Worm (Caenorhabditis elegans) whole organism, L4 larva: ENCODE data around the gene bath-1.
A peak's percentile ranks its signal among the peaks of the same experiment; 100 is the strongest.

ENCODE experiments used
- F44E2.7 ChIP-seq: fragments of 200-800 bp; sonication (Bioruptor generic); IDR thresholded peaks from 2 replicates; pipeline ENCODE4 v2.1.2; 2022; ENCODE audit warnings: missing genetic modification characterization, missing compliant biosample characterization
- ceh-32 ChIP-seq: sonication (generic microtip); optimal IDR thresholded peaks from 2 replicates; lab custom pipeline; 2016; ENCODE audit warnings: mild to moderate bottlenecking, missing genetic modification characterization, missing compliant biosample characterization; ENCODE audit not compliant: poor library complexity
- ceh-44 ChIP-seq: fragments of 200-800 bp; sonication (Bioruptor generic); IDR thresholded peaks from 2 replicates; pipeline ENCODE4 v1.3.6; 2022; ENCODE audit warnings: missing genetic modification reagents, missing genetic modification characterization, missing compliant biosample characterization
- ceh-62 ChIP-seq: sonication (generic microtip); optimal IDR thresholded peaks from 2 replicates; lab custom pipeline; 2017; ENCODE audit warnings: missing biosample characterization, missing genetic modification characterization
- hmg-1.1 ChIP-seq: fragments of 200-800 bp; sonication (Bioruptor generic); IDR thresholded peaks from 2 replicates; pipeline ENCODE4 v1.3.6; 2022; ENCODE audit warnings: missing genetic modification reagents, missing genetic modification characterization, missing compliant biosample characterization
- lin-13 ChIP-seq: fragments of 150-350 bp; optimal IDR thresholded peaks from 2 replicates; lab custom pipeline; 2014; ENCODE audit warnings: missing biosample characterization, missing genetic modification reagents, missing genetic modification characterization
- mdt-29 ChIP-seq: fragments of 200-800 bp; sonication (Bioruptor generic); IDR thresholded peaks from 2 replicates; pipeline ENCODE4 v1.3.6; 2022; ENCODE audit warnings: missing genetic modification reagents, missing genetic modification characterization, missing compliant biosample characterization
- nhr-25 ChIP-seq: sonication (generic microtip); optimal IDR thresholded peaks from 2 replicates; lab custom pipeline; 2017; ENCODE audit warnings: missing genetic modification characterization, mild to moderate bottlenecking, missing compliant biosample characterization, antibody characterized with exemption, moderate library complexity, borderline replicate concordance; ENCODE audit not compliant: insufficient read depth
- nhr-28 ChIP-seq: fragments of 150-350 bp; optimal IDR thresholded peaks from 2 replicates; lab custom pipeline; 2014; ENCODE audit warnings: missing biosample characterization, missing genetic modification characterization
- pqm-1 ChIP-seq: sonication (generic microtip); optimal IDR thresholded peaks from 2 replicates; lab custom pipeline; 2017; ENCODE audit warnings: missing biosample characterization, missing genetic modification characterization
- zip-2 ChIP-seq: fragments of 150-350 bp; optimal IDR thresholded peaks from 2 replicates; lab custom pipeline; 2014; ENCODE audit warnings: missing biosample characterization, missing genetic modification characterization

The bath-1 gene

ce11 chrII:1993738-1994137 is 34.9 kb downstream of the bath-1 start, which contains the start of gene math-21 (continued):
- no peak for TF ChIP-seq zip-2 (tag; lab: Kevin White, UChicago)
- no peak for TF ChIP-seq lin-13 (GFP tag; lab: Kevin White, UChicago)
- TF ChIP-seq ceh-62, result no peak
- no peak for TF ChIP-seq nhr-25 (tag; lab: Kevin White, UChicago)
- TF ChIP-seq ceh-44, result no peak
- peak; percentile 38 for TF ChIP-seq pqm-1 (tag; lab: Kevin White, UChicago)
- peak; percentile 6 for TF ChIP-seq nhr-28 (tag; lab: Kevin White, UChicago)
- no peak for TF ChIP-seq mdt-29 (GFP tag; lab: Robert Waterston, UW)
- no peak for TF ChIP-seq F44E2.7 (GFP tag; lab: Robert Waterston, UW)

DNA sequence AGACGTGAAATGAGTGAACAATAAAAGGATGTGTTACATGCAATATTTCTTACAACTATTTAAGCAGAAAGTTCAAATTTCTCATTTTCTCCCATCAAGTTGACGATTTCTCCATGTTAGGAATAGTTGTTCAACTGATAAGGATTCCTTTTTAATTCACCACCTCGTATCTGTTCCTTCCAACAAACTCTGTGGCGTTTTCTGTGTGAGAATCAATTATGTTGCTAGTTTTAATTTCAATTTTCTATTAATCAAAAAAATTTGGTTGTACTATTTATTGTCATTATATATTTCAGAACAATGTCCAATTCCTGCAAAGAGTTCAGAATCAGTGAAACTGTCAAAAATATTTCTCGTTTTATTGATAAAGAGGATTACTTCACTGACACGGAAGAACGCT is 39.6 kb downstream of the bath-1 start, which contains the start of gene math-44:
Gene math-44 (plus strand): TSS at position 301 of the 400 bp plus-strand sequence.
- peak; percentile 2 for TF ChIP-seq nhr-28 (tag; lab: Kevin White, UChicago)
- no peak for TF ChIP-seq ceh-32 (tag; lab: Kevin White, UChicago)

DNA sequence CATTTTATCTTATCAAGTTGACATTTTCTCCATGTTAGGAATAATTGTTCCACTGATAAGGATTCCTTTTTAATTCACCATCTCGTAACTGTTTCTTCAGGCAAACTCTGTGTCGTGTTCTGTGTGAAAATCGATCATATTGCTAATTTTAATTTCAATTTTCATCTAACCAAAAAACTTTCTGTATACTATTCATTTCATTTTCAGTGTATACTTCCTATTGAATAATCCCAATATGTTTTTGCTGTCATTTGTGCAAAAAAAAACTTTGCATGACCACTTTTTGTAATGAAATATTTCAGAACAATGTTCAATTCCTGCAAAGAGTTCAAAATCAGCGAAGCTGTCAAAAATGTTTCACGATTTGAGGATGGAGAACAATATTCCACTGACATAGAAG is 41.6 kb downstream of the bath-1 start, which contains the start of gene Y16E11A.4:
Gene Y16E11A.4 (plus strand): TSS at position 301 of the 400 bp plus-strand sequence.
- no peak for TF ChIP-seq hmg-1.1 (GFP tag; lab: Robert Waterston, UW)
- peak; percentile 27 for TF ChIP-seq pqm-1 (tag; lab: Kevin White, UChicago)
